Fruit fly (Drosophila melanogaster): ENCODE results near the gene PH4alphaMP.

DNA sequence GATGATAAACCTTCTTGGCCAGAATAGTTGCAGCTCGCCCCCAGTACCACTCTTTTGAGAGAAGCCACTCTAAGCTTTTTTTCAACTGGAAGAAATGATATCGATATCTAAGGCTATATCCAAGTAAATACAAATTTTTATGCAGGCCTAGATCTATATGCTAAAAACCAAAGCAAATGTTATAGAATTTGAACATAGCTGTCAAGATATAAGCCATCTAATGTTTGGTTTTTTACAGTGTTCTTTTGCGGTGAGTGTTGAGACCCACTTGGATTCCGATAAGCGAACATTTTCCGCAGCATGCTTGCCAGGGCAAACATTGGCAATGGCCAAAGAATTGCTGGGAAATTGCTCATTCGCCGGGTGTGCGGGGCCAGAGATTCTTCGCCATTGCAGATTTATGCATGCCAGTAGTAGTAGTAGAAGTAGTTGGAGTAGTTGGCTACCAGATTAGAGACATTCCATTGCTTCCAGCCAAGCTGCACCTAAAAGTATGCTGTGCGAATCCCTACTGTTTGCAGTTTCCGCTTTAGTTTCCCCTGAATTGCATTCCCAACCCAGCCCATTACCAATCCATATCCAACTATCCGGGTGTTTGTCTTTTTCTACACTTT lies 32.8 kb upstream of the PH4alphaMP start:
- TF ChIP-seq usp (GFP tag; optimal IDR thresholded peaks at IDR 0.05) (no peak), CG8478 (optimal IDR thresholded peaks at IDR 0.05) (no peak)

Data from whole organism.